Worm (Caenorhabditis elegans) whole organism, L4 larva: ENCODE results near the gene F09E10.5.

Source experiments
- F49E8.2 ChIP-seq: sonication (generic microtip); optimal IDR thresholded peaks from 2 replicates; lab custom pipeline; 2016; ENCODE audit warnings: missing compliant biosample characterization, mild to moderate bottlenecking, missing genetic modification characterization, borderline replicate concordance
- Y75B8A.6 ChIP-seq: fragments of 200-800 bp; sonication (Bioruptor generic); IDR thresholded peaks from 2 replicates; pipeline ENCODE4 v1.3.6; 2022; ENCODE audit warnings: missing genetic modification reagents, missing genetic modification characterization, missing compliant biosample characterization
- ZK546.5 ChIP-seq, 2 experiments: sonication (generic microtip); optimal IDR thresholded peaks; 2 replicates each; lab custom pipeline; 2017; ENCODE audit warnings: missing biosample characterization in 2 of 2, missing genetic modification characterization in 2 of 2
- aha-1 ChIP-seq: fragments of 150-350 bp; peaks from one replicate; lab custom pipeline; 2014; ENCODE audit warnings: missing biosample characterization, missing genetic modification characterization
- fkh-10 ChIP-seq: fragments of 150-350 bp; optimal IDR thresholded peaks from 2 replicates; lab custom pipeline; 2014; ENCODE audit warnings: missing biosample characterization, missing genetic modification reagents, missing genetic modification characterization
- lsy-2 ChIP-seq, 2 experiments: fragments of 150-350 bp in 1 of 2; sonication (generic microtip) in 1 of 2; optimal IDR thresholded peaks; 2 replicates each; lab custom pipeline; 2014 to 2017; ENCODE audit warnings: missing biosample characterization in 2 of 2, missing genetic modification characterization in 2 of 2
- nhr-11 ChIP-seq: fragments of 150-350 bp; optimal IDR thresholded peaks from 2 replicates; lab custom pipeline; 2014; ENCODE audit warnings: missing biosample characterization, missing genetic modification characterization
- nhr-237 ChIP-seq: sonication (generic microtip); optimal IDR thresholded peaks from 2 replicates; lab custom pipeline; 2017; ENCODE audit warnings: missing biosample characterization, missing genetic modification characterization
- pqm-1 ChIP-seq: sonication (generic microtip); optimal IDR thresholded peaks from 2 replicates; lab custom pipeline; 2017; ENCODE audit warnings: missing biosample characterization, missing genetic modification characterization
- vab-7 ChIP-seq: fragments of 200-800 bp; sonication (Bioruptor generic); IDR thresholded peaks from 2 replicates; pipeline ENCODE4 v1.3.6; 2022; ENCODE audit warnings: missing genetic modification reagents, missing genetic modification characterization, missing compliant biosample characterization
- ztf-11 ChIP-seq: fragments of 150-350 bp; optimal IDR thresholded peaks from 2 replicates; lab custom pipeline; 2014; ENCODE audit warnings: missing biosample characterization, missing genetic modification characterization

ce11 chrX:1525511-1526172 is 31.5 kb upstream of the F09E10.5 start:
- no peak for TF ChIP-seq nhr-237
- TF ChIP-seq ztf-11 (tag; lab: Kevin White, UChicago): no peak
- no peak for TF ChIP-seq aha-1 (tag; lab: Kevin White, UChicago)
- no peak for TF ChIP-seq lsy-2 (tag; optimal IDR thresholded peaks at IDR 0.05; lab: Kevin White, UChicago)
- TF ChIP-seq Y75B8A.6 (GFP tag; lab: Robert Waterston, UW): no peak
- no peak for TF ChIP-seq F49E8.2 (tag; lab: Kevin White, UChicago)
- no peak for TF ChIP-seq ZK546.5 (tag; optimal IDR thresholded peaks at IDR 0.05; lab: Kevin White, UChicago)
- TF ChIP-seq vab-7 (GFP tag; lab: Robert Waterston, UW): no peak
- no peak for TF ChIP-seq nhr-11
- no peak for TF ChIP-seq fkh-10
- peak; percentile 2 for TF ChIP-seq pqm-1 (tag; lab: Kevin White, UChicago)
